Fruit fly (Drosophila melanogaster) whole organism, embryonic: ENCODE data around the gene CG13028.
A peak's percentile ranks its signal among the peaks of the same experiment; 100 is the strongest.

Experiments used
- CG11560 ChIP-seq: fragments of 200-800 bp; sonication (Bioruptor generic); IDR thresholded peaks from 3 replicates; pipeline ENCODE4 v1.3.6; 2022; ENCODE audit warnings: missing biosample characterization, missing genetic modification characterization
- CG14014 ChIP-seq: fragments of 200-800 bp; sonication (Bioruptor generic); IDR thresholded peaks from 2 replicates; pipeline ENCODE4 v1.3.6; 2022; ENCODE audit warnings: missing biosample characterization, missing genetic modification characterization
- CG15479 ChIP-seq: fragments of 200-800 bp; sonication (Bioruptor generic); optimal IDR thresholded peaks from 3 replicates; lab custom pipeline; 2019; ENCODE audit warnings: missing biosample characterization, mild to moderate bottlenecking, missing genetic modification characterization, moderate library complexity
- CG16815 ChIP-seq: fragments of 200-800 bp; sonication (Bioruptor generic); optimal IDR thresholded peaks from 3 replicates; lab custom pipeline; 2017; ENCODE audit warnings: missing biosample characterization, mild to moderate bottlenecking, missing genetic modification characterization
- CG16863 ChIP-seq: fragments of 200-800 bp; sonication (Bioruptor generic); optimal IDR thresholded peaks from 3 replicates; lab custom pipeline; 2016; ENCODE audit warnings: missing biosample characterization, missing genetic modification characterization
- CG17829 ChIP-seq: fragments of 200-800 bp; optimal IDR thresholded peaks from 2 replicates; lab custom pipeline; 2019; ENCODE audit warnings: missing biosample characterization, mild to moderate bottlenecking, missing genetic modification characterization, moderate library complexity
- CG1792 ChIP-seq: fragments of 200-800 bp; sonication (Bioruptor generic); optimal IDR thresholded peaks from 2 replicates; lab custom pipeline; 2016; ENCODE audit warnings: missing biosample characterization, missing genetic modification characterization
- CG18262 ChIP-seq: fragments of 200-800 bp; optimal IDR thresholded peaks from 3 replicates; lab custom pipeline; 2019; ENCODE audit warnings: missing biosample characterization, mild to moderate bottlenecking, missing genetic modification characterization, moderate library complexity
- CG18599 ChIP-seq: fragments of 200-800 bp; sonication (Bioruptor generic); optimal IDR thresholded peaks from 3 replicates; lab custom pipeline; 2017; ENCODE audit warnings: missing biosample characterization, missing genetic modification characterization, mild to moderate bottlenecking, moderate library complexity, missing genetic modification reagents
- CG33213 ChIP-seq: fragments of 200-800 bp; sonication (Bioruptor generic); optimal IDR thresholded peaks from 3 replicates; lab custom pipeline; 2016; ENCODE audit warnings: missing biosample characterization, missing genetic modification characterization
- CG3995 ChIP-seq: fragments of 200-800 bp; sonication (Bioruptor generic); optimal IDR thresholded peaks from 3 replicates; lab custom pipeline; 2016; ENCODE audit warnings: missing biosample characterization, missing genetic modification characterization
- CG4360 ChIP-seq: fragments of 200-800 bp; sonication (Bioruptor generic); IDR thresholded peaks from 2 replicates; pipeline ENCODE4 v1.3.6; 2022; ENCODE audit warnings: missing biosample characterization, missing genetic modification characterization
- CG6683 ChIP-seq: fragments of 200-800 bp; sonication (Bioruptor generic); optimal IDR thresholded peaks from 2 replicates; lab custom pipeline; 2017; ENCODE audit warnings: missing biosample characterization, mild to moderate bottlenecking, missing genetic modification characterization, missing genetic modification reagents
- CG6791 ChIP-seq: fragments of 200-800 bp; sonication (Bioruptor generic); IDR thresholded peaks from 3 replicates; pipeline ENCODE4 v1.3.6; 2022; ENCODE audit warnings: missing biosample characterization, missing genetic modification characterization; ENCODE audit not compliant: partially characterized antibody
- CG7963 ChIP-seq: fragments of 200-800 bp; sonication (Bioruptor generic); IDR thresholded peaks from 3 replicates; pipeline ENCODE4 v1.3.6; 2022; ENCODE audit warnings: missing biosample characterization, missing genetic modification characterization; ENCODE audit not compliant: partially characterized antibody
- CG8290 ChIP-seq, 3 experiments: fragments of 200-800 bp; sonication (Bioruptor generic); optimal IDR thresholded peaks; 2 replicates each; lab custom pipeline; 2016 to 2019; ENCODE audit warnings: missing biosample characterization in 3 of 3, missing genetic modification characterization in 3 of 3, mild to moderate bottlenecking in 2 of 3, moderate library complexity in 1 of 3
- Dp ChIP-seq: fragments of 200-800 bp; sonication (Bioruptor generic); optimal IDR thresholded peaks from 2 replicates; lab custom pipeline; 2018; ENCODE audit warnings: missing biosample characterization, mild to moderate bottlenecking, missing genetic modification characterization, moderate library complexity
- ERR ChIP-seq: fragments of 200-800 bp; sonication (Bioruptor generic); optimal IDR thresholded peaks from 2 replicates; lab custom pipeline; 2016; ENCODE audit warnings: missing biosample characterization, missing genetic modification characterization
- Ets97D ChIP-seq: fragments of 200-800 bp; sonication (Bioruptor generic); optimal IDR thresholded peaks from 3 replicates; lab custom pipeline; 2016; ENCODE audit warnings: missing biosample characterization, missing genetic modification characterization
- HLHmδ ChIP-seq: fragments of 200-800 bp; sonication (Bioruptor generic); optimal IDR thresholded peaks from 2 replicates; lab custom pipeline; 2018; ENCODE audit warnings: missing biosample characterization, mild to moderate bottlenecking, missing genetic modification characterization, moderate library complexity
- Lhr ChIP-seq: fragments of 200-800 bp; sonication (Bioruptor generic); optimal IDR thresholded peaks from 3 replicates; lab custom pipeline; 2017; ENCODE audit warnings: mild to moderate bottlenecking, missing biosample characterization, missing genetic modification reagents, missing genetic modification characterization
- NC2β ChIP-seq: fragments of 200-800 bp; sonication (Bioruptor generic); optimal IDR thresholded peaks from 2 replicates; lab custom pipeline; 2016; ENCODE audit warnings: missing biosample characterization, missing genetic modification characterization
- Oaz ChIP-seq: fragments of 200-800 bp; sonication (Bioruptor generic); IDR thresholded peaks from 2 replicates; pipeline ENCODE4 v1.3.6; 2022; ENCODE audit warnings: missing biosample characterization, missing genetic modification characterization
- Taf1 ChIP-seq: fragments of 200-800 bp; sonication (Bioruptor generic); IDR thresholded peaks from 2 replicates; pipeline ENCODE4 v1.3.6; 2022; ENCODE audit warnings: missing biosample characterization, missing genetic modification characterization
- Tbp ChIP-seq: fragments of >200 bp; optimal IDR thresholded peaks from 2 replicates; lab custom pipeline; 2018; ENCODE audit warnings: missing biosample characterization, missing genetic modification characterization
- Vsx1 ChIP-seq: fragments of 200-800 bp; sonication (Bioruptor generic); optimal IDR thresholded peaks from 2 replicates; lab custom pipeline; 2017; ENCODE audit warnings: missing biosample characterization, mild to moderate bottlenecking, missing genetic modification characterization, missing genetic modification reagents
- ara ChIP-seq: fragments of 200-800 bp; sonication (Bioruptor generic); IDR thresholded peaks from 2 replicates; pipeline ENCODE4 v1.3.6; 2022; ENCODE audit warnings: missing biosample characterization, missing genetic modification characterization
- bcd ChIP-seq: fragments of 200-800 bp; sonication (Bioruptor generic); optimal IDR thresholded peaks from 2 replicates; lab custom pipeline; 2017; ENCODE audit warnings: missing biosample characterization, mild to moderate bottlenecking, missing genetic modification characterization
- chif ChIP-seq, 2 experiments: fragments of 200-800 bp; sonication (Bioruptor generic); optimal IDR thresholded peaks; 3 replicates each; lab custom pipeline; 2016; ENCODE audit warnings: missing biosample characterization in 2 of 2, missing genetic modification characterization in 2 of 2
- chn ChIP-seq: fragments of 200-800 bp; sonication (Bioruptor generic); optimal IDR thresholded peaks from 2 replicates; lab custom pipeline; 2016; ENCODE audit warnings: missing biosample characterization, missing genetic modification characterization
- ci ChIP-seq: fragments of 200-800 bp; sonication (Bioruptor generic); IDR thresholded peaks from 3 replicates; pipeline ENCODE4 v1.3.6; 2022; ENCODE audit warnings: missing biosample characterization, missing genetic modification characterization
- crol ChIP-seq: fragments of 200-800 bp; sonication (Bioruptor generic); IDR thresholded peaks from 2 replicates; pipeline ENCODE4 v1.3.6; 2022; ENCODE audit warnings: missing biosample characterization, missing genetic modification characterization
- crp ChIP-seq, 2 experiments: fragments of 200-800 bp; sonication (Bioruptor generic); optimal IDR thresholded peaks; 2 replicates in 1 of 2; 3 replicates in 1 of 2; lab custom pipeline; 2017; ENCODE audit warnings: missing biosample characterization in 2 of 2, missing genetic modification characterization in 2 of 2, mild to moderate bottlenecking in 1 of 2, moderate library complexity in 1 of 2
- dan ChIP-seq: fragments of 200-800 bp; sonication (Bioruptor generic); IDR thresholded peaks from 2 replicates; pipeline ENCODE4 v1.3.6; 2022; ENCODE audit warnings: missing biosample characterization, missing genetic modification characterization
- disco-r ChIP-seq: fragments of 200-800 bp; sonication (Bioruptor generic); optimal IDR thresholded peaks from 2 replicates; lab custom pipeline; 2016; ENCODE audit warnings: missing biosample characterization, missing genetic modification characterization
- exex ChIP-seq: fragments of 200-800 bp; sonication (Bioruptor generic); optimal IDR thresholded peaks from 4 replicates; lab custom pipeline; 2018; ENCODE audit warnings: missing biosample characterization, mild to moderate bottlenecking, missing genetic modification characterization, moderate library complexity
- fd102C ChIP-seq: fragments of 200-800 bp; sonication (Bioruptor generic); optimal IDR thresholded peaks from 2 replicates; lab custom pipeline; 2018; ENCODE audit warnings: missing biosample characterization, mild to moderate bottlenecking, missing genetic modification characterization, moderate library complexity
- insv ChIP-seq, 2 experiments: fragments of 200-800 bp; sonication (Bioruptor generic); optimal IDR thresholded peaks; 3 replicates each; lab custom pipeline; 2016 to 2018; ENCODE audit warnings: missing biosample characterization in 2 of 2, missing genetic modification characterization in 2 of 2
- kay ChIP-seq: fragments of 200-800 bp; sonication (Bioruptor generic); optimal IDR thresholded peaks from 2 replicates; lab custom pipeline; 2016; ENCODE audit warnings: missing biosample characterization, missing genetic modification characterization
- lov ChIP-seq, 2 experiments: fragments of 200-800 bp in 1 of 2; fragments of >200 bp in 1 of 2; sonication (Bioruptor generic) in 1 of 2; IDR thresholded peaks in 1 of 2; optimal IDR thresholded peaks in 1 of 2; 2 replicates in 1 of 2; 3 replicates in 1 of 2; pipeline versions ENCODE4 v1.3.6 to Lab custom; 2017 to 2022; ENCODE audit warnings: missing biosample characterization in 1 of 2, missing genetic modification characterization in 1 of 2
- nom ChIP-seq: fragments of 200-800 bp; sonication (Bioruptor generic); optimal IDR thresholded peaks from 2 replicates; lab custom pipeline; 2017; ENCODE audit warnings: missing biosample characterization, missing genetic modification characterization, mild to moderate bottlenecking, moderate library complexity, missing genetic modification reagents
- oc ChIP-seq: fragments of 200-800 bp; sonication (Bioruptor generic); optimal IDR thresholded peaks from 2 replicates; lab custom pipeline; 2018; ENCODE audit warnings: missing biosample characterization, mild to moderate bottlenecking, missing genetic modification characterization, moderate library complexity
- org-1 ChIP-seq: fragments of 200-800 bp; sonication (Bioruptor generic); optimal IDR thresholded peaks from 2 replicates; lab custom pipeline; 2017; ENCODE audit warnings: missing biosample characterization, missing genetic modification characterization
- pan ChIP-seq, 4 experiments: fragments of >200 bp in 3 of 4; fragments of 200-800 bp in 1 of 4; sonication (Bioruptor generic) in 1 of 4; optimal IDR thresholded peaks in 3 of 4; IDR thresholded peaks in 1 of 4; 2 replicates each; pipeline versions ENCODE4 v1.3.6 to Lab custom; 2017 to 2022; ENCODE audit warnings: missing biosample characterization in 2 of 4, missing genetic modification characterization in 2 of 4, mixed read lengths in 1 of 4
- psq ChIP-seq: fragments of 200-800 bp; sonication (Bioruptor generic); optimal IDR thresholded peaks from 2 replicates; lab custom pipeline; 2017; ENCODE audit warnings: missing biosample characterization, missing genetic modification characterization
- pzg ChIP-seq: fragments of 200-800 bp; sonication (Bioruptor generic); optimal IDR thresholded peaks from 3 replicates; lab custom pipeline; 2018; ENCODE audit warnings: missing biosample characterization, mild to moderate bottlenecking, missing genetic modification characterization, moderate library complexity
- sima ChIP-seq: fragments of 200-800 bp; sonication (Bioruptor generic); optimal IDR thresholded peaks from 2 replicates; lab custom pipeline; 2016; ENCODE audit warnings: missing biosample characterization, missing genetic modification characterization

The CG13028 gene

DNA sequence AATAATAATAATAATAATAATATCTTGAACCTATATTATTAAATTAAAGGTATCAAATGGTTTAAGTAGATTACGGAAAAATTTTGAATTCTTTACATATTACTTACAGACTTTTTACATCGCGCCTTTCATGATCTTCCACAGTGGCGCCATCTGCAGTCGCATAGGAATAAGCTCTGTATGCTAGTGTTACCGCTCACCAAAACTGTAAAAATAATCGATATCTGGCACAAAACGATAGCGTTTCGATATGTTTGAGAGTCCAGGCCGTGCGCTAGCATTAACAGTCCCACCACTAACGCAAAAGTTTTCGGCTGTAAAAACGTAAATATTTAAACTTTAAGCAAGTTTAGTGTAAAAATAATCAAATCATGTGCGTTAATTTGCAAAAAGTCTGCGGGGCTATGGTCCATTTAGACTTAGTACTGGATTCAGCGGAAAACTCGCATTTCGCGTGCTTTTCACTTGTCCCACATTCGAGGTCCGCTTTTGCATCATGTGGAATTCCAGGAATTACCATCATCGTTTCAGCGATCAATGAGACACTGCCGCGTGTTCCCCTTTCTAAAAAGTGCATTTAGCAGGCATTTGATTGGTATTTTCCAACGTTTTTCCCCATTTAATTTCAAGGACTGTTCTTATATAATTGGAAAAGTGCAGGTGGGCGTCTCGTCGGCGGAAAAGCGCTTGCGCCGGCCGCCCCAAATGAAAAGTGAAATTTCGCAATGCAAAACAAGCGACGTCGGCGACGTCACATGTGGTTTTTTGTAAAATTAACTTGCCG, 32.4 kb downstream of the CG13028 start (continued):
- no peak for TF ChIP-seq nom
- TF ChIP-seq ERR (GFP tag; lab: Kevin White, UChicago): peak; percentile 48
- no peak for TF ChIP-seq crol
- no peak for TF ChIP-seq ara (GFP tag; lab: Robert Waterston, UW)
- TF ChIP-seq sima (GFP tag; lab: Kevin White, UChicago): no peak
- TF ChIP-seq insv (GFP tag; optimal IDR thresholded peaks at IDR 0.05; lab: Kevin White, UChicago): peak in 1 of 2 experiments; percentile 6
- TF ChIP-seq CG16815: no peak
- peak; percentile 25 for TF ChIP-seq NC2β
- TF ChIP-seq CG11560 (tag; lab: Robert Waterston, UW): no peak
- no peak for TF ChIP-seq CG3995 (GFP tag; lab: Kevin White, UChicago)
- TF ChIP-seq crp (GFP tag; optimal IDR thresholded peaks at IDR 0.05; lab: Kevin White, UChicago): no peak
- TF ChIP-seq CG6683: no peak
- TF ChIP-seq CG18599: no peak
- no peak for TF ChIP-seq CG4360 (GFP tag; lab: Robert Waterston, UW)
- peak; percentile 20 for TF ChIP-seq bcd
- no peak for TF ChIP-seq CG15479 (GFP tag; lab: Kevin White, UChicago)
- no peak for TF ChIP-seq HLHmδ
- TF ChIP-seq pan (optimal IDR thresholded peaks at IDR 0.05; lab: Kevin White, UChicago): no peak
- TF ChIP-seq pan (GFP tag; optimal IDR thresholded peaks at IDR 0.05 in 1 of 2, IDR thresholded peaks at IDR 0.05 in 1 of 2): no peak
- peak; percentile 75 for TF ChIP-seq CG7963 (GFP tag; lab: Robert Waterston, UW)
- no peak for TF ChIP-seq kay
- peak; percentile 63 for TF ChIP-seq CG17829 (tag; lab: Kevin White, UChicago)
- no peak for TF ChIP-seq Taf1 (GFP tag; lab: Robert Waterston, UW)
- TF ChIP-seq Dp (GFP tag; lab: Kevin White, UChicago): peak; percentile 96
- TF ChIP-seq oc (tag; lab: Kevin White, UChicago): peak; percentile 14
- TF ChIP-seq chn (GFP tag; lab: Kevin White, UChicago): peak; percentile 25
- TF ChIP-seq Vsx1 (GFP tag; lab: Kevin White, UChicago): no peak
- TF ChIP-seq chif (GFP tag; optimal IDR thresholded peaks at IDR 0.05; lab: Kevin White, UChicago): peak in 1 of 2 experiments; percentile 14
- TF ChIP-seq CG6791 (GFP tag; lab: Robert Waterston, UW): peak; percentile 91
- no peak for TF ChIP-seq lov (optimal IDR thresholded peaks at IDR 0.05; lab: Kevin White, UChicago)
- TF ChIP-seq lov (GFP tag; IDR thresholded peaks at IDR 0.05; lab: Robert Waterston, UW): no peak
- TF ChIP-seq fd102C (GFP tag; lab: Kevin White, UChicago): no peak
- TF ChIP-seq pzg: peak; percentile 95
- peak; percentile 80 for TF ChIP-seq Ets97D (GFP tag; lab: Kevin White, UChicago)
- TF ChIP-seq org-1: no peak
- no peak for TF ChIP-seq exex (tag; lab: Kevin White, UChicago)
- TF ChIP-seq dan (GFP tag; lab: Robert Waterston, UW): no peak
- TF ChIP-seq CG16863 (GFP tag; lab: Kevin White, UChicago): peak; percentile 14
- no peak for TF ChIP-seq CG18262 (tag; lab: Kevin White, UChicago)
- TF ChIP-seq CG33213 (GFP tag; lab: Kevin White, UChicago): peak; percentile 86
- peak; percentile 91 for TF ChIP-seq Lhr (GFP tag; lab: Kevin White, UChicago)
- TF ChIP-seq CG8290 (GFP tag; optimal IDR thresholded peaks at IDR 0.05; lab: Kevin White, UChicago): peak; percentile 60
- TF ChIP-seq CG8290 (tag; optimal IDR thresholded peaks at IDR 0.05; lab: Kevin White, UChicago): peak in 1 of 2 experiments; percentile 81
- no peak for TF ChIP-seq Oaz (GFP tag; lab: Robert Waterston, UW)
- TF ChIP-seq ci (GFP tag; lab: Robert Waterston, UW): peak; percentile 33; the same call in 1 of the 3 replicates
- no peak for TF ChIP-seq Tbp (GFP tag; lab: Kevin White, UChicago)
- no peak for TF ChIP-seq psq (GFP tag; lab: Kevin White, UChicago)
- no peak for TF ChIP-seq disco-r
- TF ChIP-seq CG14014 (GFP tag; lab: Robert Waterston, UW): no peak; the same call in 1 of the 2 replicates
- TF ChIP-seq CG1792 (GFP tag; lab: Kevin White, UChicago): no peak
